Worm (Caenorhabditis elegans) whole organism, L4 larva: ENCODE data around the gene aps-2.

Source experiments
- F26F4.8 ChIP-seq: fragments of 200-800 bp; sonication (Bioruptor generic); conservative IDR thresholded peaks from 2 replicates; pipeline ENCODE4 v1.3.6; 2022; ENCODE audit warnings: missing genetic modification characterization, missing compliant biosample characterization
- F37D6.2 ChIP-seq: sonication (generic microtip); optimal IDR thresholded peaks from 2 replicates; lab custom pipeline; 2016; ENCODE audit warnings: mild to moderate bottlenecking, missing genetic modification characterization, missing compliant biosample characterization
- F44E2.7 ChIP-seq: fragments of 200-800 bp; sonication (Bioruptor generic); IDR thresholded peaks from 2 replicates; pipeline ENCODE4 v2.1.2; 2022; ENCODE audit warnings: missing genetic modification characterization, missing compliant biosample characterization
- F49E8.2 ChIP-seq: sonication (generic microtip); optimal IDR thresholded peaks from 2 replicates; lab custom pipeline; 2016; ENCODE audit warnings: missing compliant biosample characterization, mild to moderate bottlenecking, missing genetic modification characterization, borderline replicate concordance
- R02D3.7 ChIP-seq: fragments of 150-350 bp; sonication (generic microtip); optimal IDR thresholded peaks from 3 replicates; lab custom pipeline; 2014; ENCODE audit warnings: missing biosample characterization, missing genetic modification characterization
- T20F7.1 ChIP-seq: fragments of 200-800 bp; sonication (Bioruptor generic); optimal IDR thresholded peaks from 2 replicates; lab custom pipeline; 2018; ENCODE audit warnings: mild to moderate bottlenecking, missing genetic modification characterization, missing compliant biosample characterization
- Y5F2A.4 ChIP-seq: fragments of 200-800 bp; sonication (Bioruptor generic); optimal IDR thresholded peaks from 2 replicates; lab custom pipeline; 2018; ENCODE audit warnings: mild to moderate bottlenecking, missing genetic modification characterization, missing compliant biosample characterization
- Y75B8A.6 ChIP-seq: fragments of 200-800 bp; sonication (Bioruptor generic); IDR thresholded peaks from 2 replicates; pipeline ENCODE4 v1.3.6; 2022; ENCODE audit warnings: missing genetic modification reagents, missing genetic modification characterization, missing compliant biosample characterization
- ZK546.5 ChIP-seq, 2 experiments: sonication (generic microtip); optimal IDR thresholded peaks; 2 replicates each; lab custom pipeline; 2017; ENCODE audit warnings: missing biosample characterization in 2 of 2, missing genetic modification characterization in 2 of 2
- aha-1 ChIP-seq: fragments of 150-350 bp; peaks from one replicate; lab custom pipeline; 2014; ENCODE audit warnings: missing biosample characterization, missing genetic modification characterization
- ama-1 ChIP-seq: fragments of 150-350 bp; optimal IDR thresholded peaks from 2 replicates; lab custom pipeline; 2014; ENCODE audit warnings: inconsistent platforms, mixed read lengths
- ceh-28 ChIP-seq: fragments of 150-350 bp; optimal IDR thresholded peaks from 2 replicates; lab custom pipeline; 2014; ENCODE audit warnings: missing biosample characterization, missing genetic modification reagents, missing genetic modification characterization
- ceh-32 ChIP-seq: sonication (generic microtip); optimal IDR thresholded peaks from 2 replicates; lab custom pipeline; 2016; ENCODE audit warnings: mild to moderate bottlenecking, missing genetic modification characterization, missing compliant biosample characterization; ENCODE audit not compliant: poor library complexity
- daf-12 ChIP-seq: fragments of 150-350 bp; optimal IDR thresholded peaks from 2 replicates; lab custom pipeline; 2014; ENCODE audit warnings: missing biosample characterization, missing genetic modification reagents, missing genetic modification characterization
- daf-16 ChIP-seq, 3 experiments: sonication (generic microtip); optimal IDR thresholded peaks; 2 replicates each; lab custom pipeline; 2016 to 2017; ENCODE audit warnings: missing genetic modification characterization in 3 of 3, missing genetic modification reagents in 3 of 3, mild to moderate bottlenecking in 2 of 3, missing compliant biosample characterization in 2 of 3, missing biosample characterization in 1 of 3, moderate library complexity in 1 of 3
- egl-27 ChIP-seq: sonication (generic microtip); optimal IDR thresholded peaks from 3 replicates; lab custom pipeline; 2017; ENCODE audit warnings: missing biosample characterization, missing genetic modification reagents, missing genetic modification characterization
- egl-43 ChIP-seq: fragments of 200-800 bp; sonication (Bioruptor generic); IDR thresholded peaks from 2 replicates; pipeline ENCODE4 v1.3.6; 2022; ENCODE audit warnings: missing genetic modification reagents, missing genetic modification characterization, missing compliant biosample characterization
- fkh-10 ChIP-seq: fragments of 150-350 bp; optimal IDR thresholded peaks from 2 replicates; lab custom pipeline; 2014; ENCODE audit warnings: missing biosample characterization, missing genetic modification reagents, missing genetic modification characterization
- fos-1 ChIP-seq: fragments of 150-350 bp; optimal IDR thresholded peaks from 2 replicates; lab custom pipeline; 2014; ENCODE audit warnings: missing biosample characterization, missing genetic modification characterization
- gei-8 ChIP-seq: fragments of 200-800 bp; sonication (Bioruptor generic); optimal IDR thresholded peaks from 2 replicates; lab custom pipeline; 2018; ENCODE audit warnings: mild to moderate bottlenecking, missing genetic modification characterization, missing compliant biosample characterization
- hlh-11 ChIP-seq: fragments of 200-800 bp; sonication (Bioruptor generic); optimal IDR thresholded peaks from 2 replicates; lab custom pipeline; 2018; ENCODE audit warnings: mild to moderate bottlenecking, missing genetic modification characterization, missing compliant biosample characterization
- jun-1 ChIP-seq: fragments of 150-350 bp; optimal IDR thresholded peaks from 2 replicates; lab custom pipeline; 2014; ENCODE audit warnings: missing biosample characterization, missing genetic modification reagents, missing genetic modification characterization
- lin-1 ChIP-seq: fragments of 200-800 bp; sonication (Bioruptor generic); IDR thresholded peaks from 2 replicates; pipeline ENCODE4 v1.3.6; 2022; ENCODE audit warnings: missing genetic modification reagents, missing genetic modification characterization, missing compliant biosample characterization
- lin-13 ChIP-seq: fragments of 150-350 bp; optimal IDR thresholded peaks from 2 replicates; lab custom pipeline; 2014; ENCODE audit warnings: missing biosample characterization, missing genetic modification reagents, missing genetic modification characterization
- lin-15B ChIP-seq: fragments of 150-350 bp; sonication (generic microtip); optimal IDR thresholded peaks from 3 replicates; lab custom pipeline; 2014; ENCODE audit warnings: missing biosample characterization, missing genetic modification characterization
- lin-29 ChIP-seq: fragments of 200-800 bp; sonication (Bioruptor generic); IDR thresholded peaks from 2 replicates; pipeline ENCODE4 v1.3.6; 2022; ENCODE audit warnings: missing genetic modification reagents, missing genetic modification characterization, missing compliant biosample characterization
- lin-38 ChIP-seq: fragments of 200-800 bp; sonication (Bioruptor generic); IDR thresholded peaks from 2 replicates; pipeline ENCODE4 v1.3.6; 2022; ENCODE audit warnings: missing genetic modification reagents, missing genetic modification characterization, missing compliant biosample characterization
- lin-39 ChIP-seq: fragments of 150-350 bp; optimal IDR thresholded peaks from 2 replicates; lab custom pipeline; 2014; ENCODE audit warnings: missing biosample characterization, missing genetic modification reagents, missing genetic modification characterization
- mdt-29 ChIP-seq: fragments of 200-800 bp; sonication (Bioruptor generic); IDR thresholded peaks from 2 replicates; pipeline ENCODE4 v1.3.6; 2022; ENCODE audit warnings: missing genetic modification reagents, missing genetic modification characterization, missing compliant biosample characterization
- mep-1 ChIP-seq: fragments of 150-350 bp; sonication (generic microtip); optimal IDR thresholded peaks from 3 replicates; lab custom pipeline; 2014; ENCODE audit warnings: missing biosample characterization, missing genetic modification characterization
- mes-2 ChIP-seq: sonication (generic microtip); optimal IDR thresholded peaks from 2 replicates; lab custom pipeline; 2016; ENCODE audit warnings: missing genotype, mild to moderate bottlenecking, missing genetic modification characterization, missing compliant biosample characterization; ENCODE audit not compliant: poor library complexity, severe bottlenecking
- mxl-3 ChIP-seq: fragments of 200-800 bp; sonication (Bioruptor generic); optimal IDR thresholded peaks from 2 replicates; lab custom pipeline; 2018; ENCODE audit warnings: mild to moderate bottlenecking, missing genetic modification characterization, missing compliant biosample characterization
- nhr-10 ChIP-seq: fragments of 150-350 bp; optimal IDR thresholded peaks from 2 replicates; lab custom pipeline; 2014; ENCODE audit warnings: missing biosample characterization, missing genetic modification characterization
- nhr-11 ChIP-seq: fragments of 150-350 bp; optimal IDR thresholded peaks from 2 replicates; lab custom pipeline; 2014; ENCODE audit warnings: missing biosample characterization, missing genetic modification characterization
- nhr-111 ChIP-seq: fragments of 200-800 bp; sonication (Bioruptor generic); optimal IDR thresholded peaks from 2 replicates; lab custom pipeline; 2018; ENCODE audit warnings: mild to moderate bottlenecking, missing genetic modification characterization, missing compliant biosample characterization
- nhr-237 ChIP-seq: sonication (generic microtip); optimal IDR thresholded peaks from 2 replicates; lab custom pipeline; 2017; ENCODE audit warnings: missing biosample characterization, missing genetic modification characterization
- nhr-25 ChIP-seq: sonication (generic microtip); optimal IDR thresholded peaks from 2 replicates; lab custom pipeline; 2017; ENCODE audit warnings: missing genetic modification characterization, mild to moderate bottlenecking, missing compliant biosample characterization, antibody characterized with exemption, moderate library complexity, borderline replicate concordance; ENCODE audit not compliant: insufficient read depth
- nhr-41 ChIP-seq: fragments of 200-800 bp; sonication (Bioruptor generic); IDR thresholded peaks from 2 replicates; pipeline ENCODE4 v1.3.6; 2022; ENCODE audit warnings: missing genetic modification reagents, missing genetic modification characterization, missing compliant biosample characterization
- nhr-48 ChIP-seq: sonication (generic microtip); optimal IDR thresholded peaks from 2 replicates; lab custom pipeline; 2016; ENCODE audit warnings: mild to moderate bottlenecking, missing genetic modification characterization, missing compliant biosample characterization
- nhr-77 ChIP-seq: fragments of 150-350 bp; optimal IDR thresholded peaks from 2 replicates; lab custom pipeline; 2014; ENCODE audit warnings: missing biosample characterization, missing genetic modification characterization
- sdz-12 ChIP-seq: fragments of 200-800 bp; sonication (Bioruptor generic); optimal IDR thresholded peaks from 2 replicates; lab custom pipeline; 2018; ENCODE audit warnings: mild to moderate bottlenecking, missing genetic modification characterization, missing compliant biosample characterization
- set-16 ChIP-seq: fragments of 200-800 bp; sonication (Bioruptor generic); IDR thresholded peaks from 2 replicates; pipeline ENCODE4 v1.3.6; 2022; ENCODE audit warnings: missing genetic modification reagents, missing genetic modification characterization, missing compliant biosample characterization
- snpc-1.2 ChIP-seq: fragments of 200-800 bp; sonication (Bioruptor generic); IDR thresholded peaks from 2 replicates; pipeline ENCODE4 v1.3.6; 2022; ENCODE audit warnings: missing genetic modification reagents, missing genetic modification characterization, missing compliant biosample characterization
- tag-97 ChIP-seq: fragments of 200-800 bp; sonication (Bioruptor generic); IDR thresholded peaks from 2 replicates; pipeline ENCODE4 v1.3.6; 2022; ENCODE audit warnings: missing genetic modification characterization, missing compliant biosample characterization
- tra-1 ChIP-seq: fragments of 200-800 bp; sonication (Bioruptor generic); IDR thresholded peaks from 2 replicates; pipeline ENCODE4 v1.3.6; 2022; ENCODE audit warnings: missing genetic modification reagents, missing genetic modification characterization, missing compliant biosample characterization
- unc-39 ChIP-seq: sonication (generic microtip); optimal IDR thresholded peaks from 2 replicates; lab custom pipeline; 2017; ENCODE audit warnings: missing biosample characterization, missing genetic modification characterization
- vab-7 ChIP-seq: fragments of 200-800 bp; sonication (Bioruptor generic); IDR thresholded peaks from 2 replicates; pipeline ENCODE4 v1.3.6; 2022; ENCODE audit warnings: missing genetic modification reagents, missing genetic modification characterization, missing compliant biosample characterization
- zag-1 ChIP-seq: fragments of 150-350 bp; optimal IDR thresholded peaks from 2 replicates; lab custom pipeline; 2014; ENCODE audit warnings: missing biosample characterization, missing genetic modification characterization
- zip-11 ChIP-seq: fragments of 200-800 bp; sonication (Bioruptor generic); IDR thresholded peaks from 2 replicates; pipeline ENCODE4 v1.3.6; 2022; ENCODE audit warnings: missing genetic modification characterization, missing compliant biosample characterization
- zip-2 ChIP-seq: fragments of 150-350 bp; optimal IDR thresholded peaks from 2 replicates; lab custom pipeline; 2014; ENCODE audit warnings: missing biosample characterization, missing genetic modification characterization
- ztf-7 ChIP-seq: fragments of 150-350 bp; optimal IDR thresholded peaks from 2 replicates; lab custom pipeline; 2014; ENCODE audit warnings: missing biosample characterization, missing genetic modification characterization

aps-2 gene

DNA sequence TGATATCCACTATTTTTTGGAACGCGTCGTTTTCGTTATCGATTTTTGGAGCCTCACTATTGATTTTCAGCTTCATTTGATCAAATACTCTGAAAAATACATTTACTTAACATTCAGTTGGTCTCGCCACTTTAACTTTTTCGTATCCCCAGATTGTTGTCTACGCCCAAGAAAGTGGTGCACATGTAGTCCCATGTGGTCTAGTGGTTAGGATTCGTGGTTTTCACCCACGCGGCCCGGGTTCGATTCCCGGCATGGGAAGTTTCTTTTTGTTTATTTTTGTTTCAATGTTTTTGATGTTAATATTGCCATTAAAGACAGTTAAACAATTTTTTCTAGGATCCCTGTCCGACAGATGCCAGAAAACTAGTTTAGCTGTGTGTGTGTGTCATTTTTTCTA lies 14.0 kb upstream of the aps-2 start (continued):
- peak; percentile 28 for TF ChIP-seq nhr-25 (tag; lab: Kevin White, UChicago)
- peak; percentile 29 for TF ChIP-seq T20F7.1 (GFP tag; lab: Kevin White, UChicago)
- 0 out of 2 replicates have a peak, but pooled peaks have one; percentile 52 for TF ChIP-seq lin-1
- peak; percentile 58 for TF ChIP-seq mxl-3 (GFP tag; lab: Kevin White, UChicago)
- TF ChIP-seq ceh-32 (tag; lab: Kevin White, UChicago): no peak
- TF ChIP-seq mep-1 (tag; lab: Kevin White, UChicago): peak; percentile 74
- no peak for TF ChIP-seq unc-39 (tag; lab: Kevin White, UChicago)
- peak; percentile 70 for TF ChIP-seq Y5F2A.4 (GFP tag; lab: Kevin White, UChicago)
- TF ChIP-seq lin-38: peak; percentile 72
- TF ChIP-seq aha-1 (tag; lab: Kevin White, UChicago): peak; percentile 45
- no peak for TF ChIP-seq sdz-12
- no peak for TF ChIP-seq egl-27 (tag; lab: Kevin White, UChicago)
- no peak for TF ChIP-seq fos-1 (tag; lab: Kevin White, UChicago)
- TF ChIP-seq fkh-10 (GFP tag; lab: Kevin White, UChicago): no peak
- TF ChIP-seq F44E2.7: 0 out of 2 replicates have a peak, but pooled peaks have one; percentile 11
- TF ChIP-seq daf-12 (tag; lab: Kevin White, UChicago): no peak
- no peak for TF ChIP-seq ceh-28 (tag; lab: Kevin White, UChicago)
- peak; percentile 82; the same call in 1 of the 2 replicates for TF ChIP-seq Y75B8A.6 (GFP tag; lab: Robert Waterston, UW)
- TF ChIP-seq lin-39 (tag; lab: Kevin White, UChicago): no peak
- 0 out of 2 replicates have a peak, but pooled peaks have one; percentile 21 for TF ChIP-seq lin-29 (GFP tag; lab: Robert Waterston, UW)
- TF ChIP-seq zip-11: 0 out of 2 replicates have a peak, but pooled peaks have one; percentile 33
- peak; percentile 32 for TF ChIP-seq hlh-11
- no peak for TF ChIP-seq set-16 (GFP tag; lab: Robert Waterston, UW)
- no peak for TF ChIP-seq tag-97 (GFP tag; lab: Robert Waterston, UW)
- TF ChIP-seq nhr-10 (tag; lab: Kevin White, UChicago): no peak
- peak; percentile 74 for TF ChIP-seq vab-7 (GFP tag; lab: Robert Waterston, UW)
- TF ChIP-seq R02D3.7 (tag; lab: Kevin White, UChicago): no peak
- TF ChIP-seq zag-1 (tag; lab: Kevin White, UChicago): no peak
- no peak for TF ChIP-seq nhr-237 (tag; lab: Kevin White, UChicago)
- no peak for TF ChIP-seq nhr-11 (tag; lab: Kevin White, UChicago)
- TF ChIP-seq jun-1: no peak
- peak; percentile 93 for TF ChIP-seq F26F4.8
- no peak for TF ChIP-seq gei-8 (GFP tag; lab: Kevin White, UChicago)
- TF ChIP-seq mes-2: peak; percentile 81
- TF ChIP-seq daf-16 (GFP tag; optimal IDR thresholded peaks at IDR 0.05; lab: Kevin White, UChicago): peak; percentile 1 to 73
- TF ChIP-seq daf-16 (tag; optimal IDR thresholded peaks at IDR 0.05; lab: Kevin White, UChicago): peak; percentile 73
- no peak for TF ChIP-seq zip-2
- peak; percentile 69 for TF ChIP-seq nhr-111 (GFP tag; lab: Kevin White, UChicago)
- TF ChIP-seq egl-43: peak; percentile 91
- TF ChIP-seq tra-1: 0 out of 2 replicates have a peak, but pooled peaks have one; percentile 48
- peak; percentile 68; the same call in 1 of the 2 replicates for TF ChIP-seq mdt-29 (GFP tag; lab: Robert Waterston, UW)
- TF ChIP-seq F49E8.2: peak; percentile 6
- no peak for TF ChIP-seq ZK546.5 (tag; optimal IDR thresholded peaks at IDR 0.05; lab: Kevin White, UChicago)
- no peak for TF ChIP-seq lin-15B (tag; lab: Kevin White, UChicago)
- TF ChIP-seq ama-1: no peak
- TF ChIP-seq F37D6.2: peak; percentile 1
- peak; percentile 36 for TF ChIP-seq nhr-77 (tag; lab: Kevin White, UChicago)
- no peak for TF ChIP-seq lin-13 (GFP tag; lab: Kevin White, UChicago)
- 0 out of 2 replicates have a peak, but pooled peaks have one; percentile 12 for TF ChIP-seq nhr-41
- TF ChIP-seq nhr-48 (tag; lab: Kevin White, UChicago): peak; percentile 46
- TF ChIP-seq snpc-1.2: peak; percentile 87
- TF ChIP-seq ztf-7: no peak
